Worm (Caenorhabditis elegans) whole organism, L3 larva: ENCODE results near the gene cyp-44A1.

Source experiments
- lin-15B ChIP-seq: fragments of 150-350 bp; optimal IDR thresholded peaks from 2 replicates; lab custom pipeline; 2014; ENCODE audit warnings: missing biosample characterization, missing genetic modification characterization
- mdl-1 ChIP-seq: fragments of 150-350 bp; optimal IDR thresholded peaks from 2 replicates; lab custom pipeline; 2014; ENCODE audit warnings: missing biosample characterization, missing genetic modification characterization
- nhr-77 ChIP-seq: fragments of 150-350 bp; optimal IDR thresholded peaks from 2 replicates; lab custom pipeline; 2014; ENCODE audit warnings: missing biosample characterization, missing genetic modification characterization
- pha-4 ChIP-seq: fragments of 150-350 bp; optimal IDR thresholded peaks from 2 replicates; lab custom pipeline; 2014; ENCODE audit warnings: missing biosample characterization, missing genetic modification reagents, missing genetic modification characterization
- skn-1 ChIP-seq: fragments of 150-350 bp; optimal IDR thresholded peaks from 2 replicates; lab custom pipeline; 2014; ENCODE audit warnings: missing biosample characterization, missing genetic modification characterization
- unc-62 ChIP-seq: fragments of 150-350 bp; sonication (generic microtip); optimal IDR thresholded peaks from 4 replicates; lab custom pipeline; 2014; ENCODE audit warnings: missing biosample characterization, missing genetic modification reagents, missing genetic modification characterization

DNA sequence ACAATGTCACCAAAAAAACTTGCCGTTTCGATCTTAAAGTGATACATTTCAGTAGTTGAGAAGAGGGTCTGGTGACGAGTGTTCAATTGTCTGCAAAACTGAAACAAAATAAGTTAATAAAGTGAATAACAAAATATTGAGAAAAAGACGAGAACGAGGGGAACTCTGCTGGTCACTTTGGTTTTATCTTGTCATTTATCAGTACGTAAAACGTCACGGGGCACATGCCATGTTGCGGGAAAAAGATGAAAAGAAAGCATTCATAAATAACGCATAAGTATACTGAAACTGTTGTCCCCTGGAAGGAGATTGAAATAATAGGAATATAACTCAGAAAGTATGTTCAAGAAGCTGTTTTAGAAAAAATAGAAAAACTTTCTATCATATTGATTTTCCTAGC is 11.0 kb downstream of the cyp-44A1 start, which contains the start of gene sahd-1:
- no peak for TF ChIP-seq mdl-1 (tag; lab: Kevin White, UChicago)
- TF ChIP-seq nhr-77 (tag; lab: Kevin White, UChicago), result no peak
- TF ChIP-seq lin-15B (tag; lab: Kevin White, UChicago), result no peak
- no peak for TF ChIP-seq pha-4 (tag; lab: Kevin White, UChicago)
- no peak for TF ChIP-seq unc-62 (GFP tag; lab: Kevin White, UChicago)
- no peak for TF ChIP-seq skn-1 (tag; lab: Kevin White, UChicago)
